Worm (Caenorhabditis elegans): ENCODE results near the gene K10H10.12.

ce11 chrII:14527104-14527503, 21.0 kb upstream of the K10H10.12 start:
- TF ChIP-seq mab-5 (tag; optimal IDR thresholded peaks at IDR 0.05) (no peak), pha-4 (tag; optimal IDR thresholded peaks at IDR 0.05) (no peak), unc-62 (GFP tag; optimal IDR thresholded peaks at IDR 0.05) (no peak), nhr-12 (tag; optimal IDR thresholded peaks at IDR 0.05) (no peak), nhr-237 (tag; optimal IDR thresholded peaks at IDR 0.05) (no peak), lin-13 (tag; optimal IDR thresholded peaks at IDR 0.05) (no peak), sptf-1 (tag; optimal IDR thresholded peaks at IDR 0.05) (no peak), flh-1 (GFP tag; optimal IDR thresholded peaks at IDR 0.05) (no peak), ham-2 (GFP tag; optimal IDR thresholded peaks at IDR 0.05) (no peak), snpc-4 (tag; optimal IDR thresholded peaks at IDR 0.05) (no peak), ces-1 (GFP tag; optimal IDR thresholded peaks at IDR 0.05) (no peak), nhr-28 (tag; optimal IDR thresholded peaks at IDR 0.05) (no peak)

Measured in whole organism, mixed stage, embryonic.